Worm (Caenorhabditis elegans): Measurements from ENCODE around the gene chil-12.

Gene chil-12

ce11 chrV:15265814-15266213 lies 24.5 kb downstream of the chil-12 start, which contains the start of gene M01B2.13:
TSS of gene M01B2.13 (minus strand) at chrV:15265914.
- TF ChIP-seq him-1 (tag; optimal IDR thresholded peaks at IDR 0.05): no peak

- no peak for TF ChIP-seq dao-5 (tag; optimal IDR thresholded peaks at IDR 0.05)
- no peak for TF ChIP-seq W03F9.2 (tag; optimal IDR thresholded peaks at IDR 0.05)
- TF ChIP-seq him-1 (tag; optimal IDR thresholded peaks at IDR 0.05): no peak
Measured at ce11 chrV:15267405-15267804, 26.0 kb downstream of the chil-12 start, which contains the start of gene T10H4.13. TSS of gene T10H4.13 (minus strand) at chrV:15267505.

DNA sequence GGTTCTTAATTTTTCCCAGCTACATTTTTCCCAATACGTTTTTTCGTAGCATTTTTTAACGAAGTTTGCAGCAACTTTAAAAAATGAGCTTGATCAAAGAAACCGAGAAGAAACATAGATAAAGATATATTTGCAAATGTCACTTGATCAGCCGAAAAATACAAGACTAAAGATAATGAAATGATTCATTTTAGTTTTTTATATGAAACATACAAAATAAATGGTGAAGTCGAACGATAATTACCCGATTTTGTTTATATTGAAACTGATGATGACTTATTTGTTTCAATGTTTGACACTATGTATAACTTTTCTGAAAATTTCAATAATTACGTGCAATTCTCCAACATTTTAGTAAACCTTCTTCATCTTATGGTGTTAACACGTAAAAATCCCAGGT lies 26.9 kb downstream of the chil-12 start, which contains the start of gene srw-22:
Gene srw-22 (plus strand): TSS at position 301 of the 400 bp plus-strand sequence.
- TF ChIP-seq W03F9.2 (tag; optimal IDR thresholded peaks at IDR 0.05) (no peak), him-1 (tag; optimal IDR thresholded peaks at IDR 0.05) (no peak), dao-5 (tag; optimal IDR thresholded peaks at IDR 0.05) (no peak)

DNA sequence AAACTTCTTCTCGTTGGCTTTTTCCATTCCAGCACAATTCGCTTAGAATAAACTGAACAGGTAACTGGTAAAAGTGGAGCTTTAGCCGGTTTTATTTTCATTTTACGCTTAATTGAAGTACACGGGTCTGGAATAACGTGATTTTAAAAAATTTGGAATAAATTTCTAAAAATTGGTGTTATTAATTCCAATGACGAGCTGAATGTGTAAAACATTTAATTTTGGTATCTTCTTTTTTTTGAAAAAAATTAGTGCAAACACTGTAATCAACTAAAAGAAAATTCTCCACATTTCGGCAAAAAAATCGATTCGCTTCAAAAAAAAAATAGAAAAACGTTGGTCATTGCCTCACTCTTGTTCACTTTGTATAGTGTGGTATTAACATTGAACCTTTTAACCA lies 30.9 kb downstream of the chil-12 start, which contains the start of gene T10H4.4:
Gene T10H4.4 (minus strand): TSS at position 101 of the 400 bp plus-strand sequence.
- TF ChIP-seq him-1 (tag; optimal IDR thresholded peaks at IDR 0.05) (no peak), dao-5 (tag; optimal IDR thresholded peaks at IDR 0.05) (no peak), W03F9.2 (tag; optimal IDR thresholded peaks at IDR 0.05) (no peak)

ce11 chrV:15274757-15275156 lies 33.4 kb downstream of the chil-12 start, which contains the start of gene srw-16:
TSS of gene srw-16 (minus strand) at chrV:15274857.
- TF ChIP-seq him-1 (tag; optimal IDR thresholded peaks at IDR 0.05) (no peak), dao-5 (tag; optimal IDR thresholded peaks at IDR 0.05) (no peak), W03F9.2 (tag; optimal IDR thresholded peaks at IDR 0.05) (no peak)

ce11 chrV:15276915-15277314 lies 35.6 kb downstream of the chil-12 start, which contains the start of gene srw-17:
TSS of gene srw-17 (minus strand) at chrV:15277015.
- TF ChIP-seq him-1 (tag; optimal IDR thresholded peaks at IDR 0.05) (no peak), W03F9.2 (tag; optimal IDR thresholded peaks at IDR 0.05) (no peak), dao-5 (tag; optimal IDR thresholded peaks at IDR 0.05) (no peak)

DNA sequence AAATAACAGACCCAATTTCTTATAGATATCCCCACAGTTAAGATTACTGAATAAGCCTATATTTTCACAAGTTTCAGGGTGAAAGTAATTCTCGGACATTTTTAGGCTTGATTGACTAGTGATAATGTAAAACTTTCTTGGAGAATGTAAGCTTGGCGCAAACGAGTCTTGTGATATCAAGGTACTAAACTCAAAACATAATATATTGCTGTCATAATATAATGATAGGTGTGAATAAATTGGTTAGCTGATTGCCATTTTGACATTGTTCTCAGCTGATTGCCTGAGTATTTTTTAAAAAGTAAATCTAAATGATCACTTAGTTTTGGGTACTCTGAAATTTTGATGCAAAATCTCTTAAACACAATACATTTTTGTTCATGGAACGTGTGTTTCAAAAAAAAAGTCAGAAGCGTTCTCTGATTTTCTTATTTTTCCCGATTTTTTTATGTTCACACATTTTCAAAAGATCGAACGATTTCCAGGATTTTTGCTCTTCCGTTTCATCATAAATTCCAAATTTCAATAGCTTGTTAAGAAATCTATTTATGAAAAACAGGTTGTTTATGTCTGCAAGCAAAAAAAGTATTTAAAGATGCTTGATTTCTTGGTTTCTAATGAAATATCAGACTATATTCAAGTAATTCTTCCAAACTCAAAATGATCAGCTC lies 40.1 kb downstream of the chil-12 start, which contains the start of the genes srw-19 and srx-51:
Gene srw-19 (minus strand): TSS at position 101 of the 671 bp plus-strand sequence.
Gene srx-51 (plus strand): TSS at position 621 of the 671 bp plus-strand sequence.
- TF ChIP-seq dao-5 (tag; optimal IDR thresholded peaks at IDR 0.05) (no peak), W03F9.2 (tag; optimal IDR thresholded peaks at IDR 0.05) (no peak), him-1 (tag; optimal IDR thresholded peaks at IDR 0.05) (no peak)

DNA sequence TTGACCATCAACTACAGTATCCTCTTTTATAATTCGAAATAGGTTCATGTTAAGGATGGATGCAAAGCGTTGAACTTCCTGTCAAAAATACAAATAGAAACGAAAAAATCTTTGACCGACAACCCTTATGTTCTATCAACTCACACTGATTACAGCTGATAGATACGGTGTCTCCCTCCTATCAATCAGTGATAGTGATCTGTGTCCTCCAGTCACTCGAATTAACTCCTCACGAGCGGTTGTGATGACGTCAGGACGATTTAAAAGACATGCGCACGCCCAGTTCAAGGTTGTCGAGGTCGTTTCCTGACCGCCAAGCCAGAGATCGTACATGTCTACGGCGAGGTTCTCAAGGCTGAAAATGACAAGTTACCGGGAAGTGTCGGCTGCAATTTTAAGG lies 44.6 kb downstream of the chil-12 start:
- TF ChIP-seq dao-5 (tag; optimal IDR thresholded peaks at IDR 0.05): no peak
- TF ChIP-seq him-1 (tag; optimal IDR thresholded peaks at IDR 0.05): no peak
- TF ChIP-seq W03F9.2 (tag; optimal IDR thresholded peaks at IDR 0.05): no peak

- TF ChIP-seq dao-5 (tag; optimal IDR thresholded peaks at IDR 0.05) (no peak), him-1 (tag; optimal IDR thresholded peaks at IDR 0.05) (no peak)
Measured at ce11 chrV:15287856-15288255, 46.5 kb downstream of the chil-12 start, which contains the start of gene cyp-34A1. TSS of gene cyp-34A1 (minus strand) at chrV:15287956.

ce11 chrV:15290995-15291394 lies 49.6 kb downstream of the chil-12 start, which contains the start of gene cyp-34A2:
TSS of gene cyp-34A2 (minus strand) at chrV:15291095.
- TF ChIP-seq him-1 (tag; optimal IDR thresholded peaks at IDR 0.05) (no peak), dao-5 (tag; optimal IDR thresholded peaks at IDR 0.05) (no peak), W03F9.2 (tag; optimal IDR thresholded peaks at IDR 0.05) (no peak)

Measured in whole organism, L4/young adult.